Fruit fly (Drosophila melanogaster) whole organism, embryonic: ENCODE measurements around the gene TTLL1A.

Experiments used
- Abd-B ChIP-seq: fragments of 200-800 bp; sonication (Bioruptor generic); optimal IDR thresholded peaks from 2 replicates; lab custom pipeline; 2018; ENCODE audit warnings: missing biosample characterization, mild to moderate bottlenecking, missing genetic modification characterization, moderate library complexity
- Awh ChIP-seq: fragments of 200-800 bp; sonication (Bioruptor generic); IDR thresholded peaks from 2 replicates; pipeline ENCODE4, ENCODE4 v1.3.6; 2022; ENCODE audit warnings: missing biosample characterization, missing genetic modification characterization
- CG10274 ChIP-seq: fragments of 200-800 bp; sonication (Bioruptor generic); optimal IDR thresholded peaks from 3 replicates; lab custom pipeline; 2017; ENCODE audit warnings: missing biosample characterization, mild to moderate bottlenecking, missing genetic modification characterization
- CG11093 ChIP-seq: fragments of 200-800 bp; sonication (Bioruptor generic); IDR thresholded peaks from 3 replicates; pipeline ENCODE4 v1.3.6; 2022; ENCODE audit warnings: missing biosample characterization, missing genetic modification characterization
- CG11695 ChIP-seq: fragments of 200-800 bp; sonication (Bioruptor generic); IDR thresholded peaks from 3 replicates; pipeline ENCODE4 v1.3.6; 2022; ENCODE audit warnings: missing biosample characterization, missing genetic modification characterization
- CG1233 ChIP-seq: fragments of 200-800 bp; sonication (Bioruptor generic); optimal IDR thresholded peaks from 4 replicates; lab custom pipeline; 2018; ENCODE audit warnings: missing biosample characterization, mild to moderate bottlenecking, missing genetic modification characterization
- CG13287 ChIP-seq: fragments of 200-800 bp; sonication (Bioruptor generic); IDR thresholded peaks from 2 replicates; pipeline ENCODE4 v1.3.6; 2022; ENCODE audit warnings: missing biosample characterization, missing genetic modification characterization; ENCODE audit not compliant: partially characterized antibody
- CG13894 ChIP-seq: fragments of 200-800 bp; sonication (Bioruptor generic); optimal IDR thresholded peaks from 3 replicates; lab custom pipeline; 2018; ENCODE audit warnings: missing biosample characterization, mild to moderate bottlenecking, missing genetic modification characterization, moderate library complexity
- CG16779 ChIP-seq: fragments of 200-800 bp; sonication (Bioruptor generic); IDR thresholded peaks from 2 replicates; pipeline ENCODE4 v1.3.6; 2022; ENCODE audit warnings: missing biosample characterization, missing genetic modification characterization
- CG17612 ChIP-seq: fragments of 200-800 bp; sonication (Bioruptor generic); IDR thresholded peaks from 2 replicates; pipeline ENCODE4 v1.3.6; 2022; ENCODE audit warnings: missing biosample characterization, missing genetic modification characterization
- CG18262 ChIP-seq: fragments of 200-800 bp; optimal IDR thresholded peaks from 3 replicates; lab custom pipeline; 2019; ENCODE audit warnings: missing biosample characterization, mild to moderate bottlenecking, missing genetic modification characterization, moderate library complexity
- CG2116 ChIP-seq: fragments of 200-800 bp; sonication (Bioruptor generic); optimal IDR thresholded peaks from 3 replicates; lab custom pipeline; 2018; ENCODE audit warnings: missing biosample characterization, mild to moderate bottlenecking, missing genetic modification characterization
- CG2202 ChIP-seq: fragments of 200-800 bp; sonication (Bioruptor generic); optimal IDR thresholded peaks from 2 replicates; lab custom pipeline; 2018; ENCODE audit warnings: missing biosample characterization, mild to moderate bottlenecking, missing genetic modification characterization
- CG30431 ChIP-seq: fragments of 200-800 bp; sonication (Bioruptor generic); optimal IDR thresholded peaks from 2 replicates; lab custom pipeline; 2017; ENCODE audit warnings: missing biosample characterization, missing genetic modification characterization
- CG4328 ChIP-seq: fragments of 200-800 bp; sonication (Bioruptor generic); optimal IDR thresholded peaks from 3 replicates; lab custom pipeline; 2017; ENCODE audit warnings: missing biosample characterization, missing genetic modification reagents, missing genetic modification characterization
- CG4707 ChIP-seq: fragments of 200-800 bp; sonication (Bioruptor generic); optimal IDR thresholded peaks from 2 replicates; lab custom pipeline; 2018; ENCODE audit warnings: missing biosample characterization, mild to moderate bottlenecking, missing genetic modification characterization, moderate library complexity
- CG7745 ChIP-seq: fragments of 200-800 bp; sonication (Bioruptor generic); optimal IDR thresholded peaks from 2 replicates; lab custom pipeline; 2018; ENCODE audit warnings: missing biosample characterization, mild to moderate bottlenecking, missing genetic modification characterization, moderate library complexity
- CG7963 ChIP-seq: fragments of 200-800 bp; sonication (Bioruptor generic); IDR thresholded peaks from 3 replicates; pipeline ENCODE4 v1.3.6; 2022; ENCODE audit warnings: missing biosample characterization, missing genetic modification characterization; ENCODE audit not compliant: partially characterized antibody
- CG7987 ChIP-seq: fragments of 200-800 bp; sonication (Bioruptor generic); optimal IDR thresholded peaks from 2 replicates; lab custom pipeline; 2018; ENCODE audit warnings: missing biosample characterization, mild to moderate bottlenecking, missing genetic modification characterization, moderate library complexity
- CG8290 ChIP-seq, 3 experiments: fragments of 200-800 bp; sonication (Bioruptor generic); optimal IDR thresholded peaks; 2 replicates each; lab custom pipeline; 2016 to 2019; ENCODE audit warnings: missing biosample characterization in 3 of 3, missing genetic modification characterization in 3 of 3, mild to moderate bottlenecking in 2 of 3, moderate library complexity in 1 of 3
- D ChIP-seq, 2 experiments: fragments of 200-800 bp in 1 of 2; fragments of >200 bp in 1 of 2; sonication (Bioruptor generic) in 1 of 2; optimal IDR thresholded peaks; 2 replicates in 1 of 2; 3 replicates in 1 of 2; lab custom pipeline; 2017; ENCODE audit warnings: mild to moderate bottlenecking in 1 of 2, missing biosample characterization in 1 of 2, missing genetic modification characterization in 1 of 2, missing genetic modification reagents in 1 of 2
- D19A ChIP-seq: fragments of 200-800 bp; optimal IDR thresholded peaks from 3 replicates; lab custom pipeline; 2019; ENCODE audit warnings: missing biosample characterization, mild to moderate bottlenecking, missing genetic modification characterization, moderate library complexity
- D19B ChIP-seq: fragments of 200-800 bp; sonication (Bioruptor generic); optimal IDR thresholded peaks from 2 replicates; lab custom pipeline; 2017; ENCODE audit warnings: missing biosample characterization, mild to moderate bottlenecking, missing genetic modification characterization
- Dbx ChIP-seq: fragments of 200-800 bp; sonication (Bioruptor generic); IDR thresholded peaks from 3 replicates; pipeline ENCODE4 v1.3.6; 2022; ENCODE audit warnings: missing biosample characterization, missing genetic modification characterization
- Deaf1 ChIP-seq: fragments of 200-800 bp; optimal IDR thresholded peaks from 3 replicates; lab custom pipeline; 2019; ENCODE audit warnings: missing biosample characterization, mild to moderate bottlenecking, missing genetic modification characterization, moderate library complexity
- E2f1 ChIP-seq: fragments of 200-800 bp; sonication (Bioruptor generic); IDR thresholded peaks from 2 replicates; pipeline ENCODE4 v1.3.6; 2022; ENCODE audit warnings: missing biosample characterization, missing genetic modification characterization
- Hr39 ChIP-seq: fragments of >200 bp; optimal IDR thresholded peaks from 2 replicates; lab custom pipeline; 2017
- Myb ChIP-seq: fragments of 200-800 bp; sonication (Bioruptor generic); optimal IDR thresholded peaks from 2 replicates; lab custom pipeline; 2016; ENCODE audit warnings: missing biosample characterization, missing genetic modification characterization
- NC2α ChIP-seq: fragments of 200-800 bp; sonication (Bioruptor generic); optimal IDR thresholded peaks from 2 replicates; lab custom pipeline; 2016; ENCODE audit warnings: missing biosample characterization, missing genetic modification characterization
- Ravus ChIP-seq: fragments of 200-800 bp; sonication (Bioruptor generic); IDR thresholded peaks from 2 replicates; pipeline ENCODE4 v1.3.6; 2022; ENCODE audit warnings: missing biosample characterization, missing genetic modification characterization
- Six4 ChIP-seq: fragments of 200-800 bp; sonication (Bioruptor generic); optimal IDR thresholded peaks from 2 replicates; lab custom pipeline; 2016; ENCODE audit warnings: missing biosample characterization, missing genetic modification characterization
- Sry-δ ChIP-seq: fragments of 200-800 bp; sonication (Bioruptor generic); optimal IDR thresholded peaks from 2 replicates; lab custom pipeline; 2016; ENCODE audit warnings: missing biosample characterization, missing genetic modification characterization
- Ssrp ChIP-seq: fragments of 200-800 bp; sonication (Bioruptor generic); optimal IDR thresholded peaks from 2 replicates; lab custom pipeline; 2018; ENCODE audit warnings: missing biosample characterization, mild to moderate bottlenecking, missing genetic modification characterization, moderate library complexity
- Trl ChIP-seq, 3 experiments: fragments of >200 bp in 2 of 3; fragments of 200-800 bp in 1 of 3; sonication (Bioruptor generic) in 1 of 3; optimal IDR thresholded peaks; 2 replicates in 1 of 3; 3 replicates in 2 of 3; lab custom pipeline; 2016 to 2017; ENCODE audit warnings: missing biosample characterization in 1 of 3, missing genetic modification characterization in 1 of 3
- da ChIP-seq: fragments of 200-800 bp; sonication (Bioruptor generic); optimal IDR thresholded peaks from 2 replicates; lab custom pipeline; 2016; ENCODE audit warnings: missing biosample characterization, missing genetic modification characterization
- eyg ChIP-seq: fragments of 200-800 bp; sonication (Bioruptor generic); optimal IDR thresholded peaks from 3 replicates; lab custom pipeline; 2016; ENCODE audit warnings: missing biosample characterization, missing genetic modification characterization
- fd64A ChIP-seq: fragments of 200-800 bp; sonication (Bioruptor generic); optimal IDR thresholded peaks from 3 replicates; lab custom pipeline; 2018; ENCODE audit warnings: missing biosample characterization, mild to moderate bottlenecking, missing genetic modification characterization
- gfzf ChIP-seq: fragments of 200-800 bp; sonication (Bioruptor generic); optimal IDR thresholded peaks from 2 replicates; lab custom pipeline; 2016; ENCODE audit warnings: missing biosample characterization, mild to moderate bottlenecking, missing genetic modification characterization, moderate library complexity
- oc ChIP-seq: fragments of 200-800 bp; sonication (Bioruptor generic); optimal IDR thresholded peaks from 2 replicates; lab custom pipeline; 2018; ENCODE audit warnings: missing biosample characterization, mild to moderate bottlenecking, missing genetic modification characterization, moderate library complexity
- pho ChIP-seq: fragments of 200-800 bp; sonication (Bioruptor generic); optimal IDR thresholded peaks from 2 replicates; lab custom pipeline; 2016; ENCODE audit warnings: missing biosample characterization, missing genetic modification characterization
- pum ChIP-seq: fragments of 200-800 bp; sonication (Bioruptor generic); optimal IDR thresholded peaks from 2 replicates; lab custom pipeline; 2016; ENCODE audit warnings: missing biosample characterization, missing genetic modification characterization
- sc ChIP-seq, 3 experiments: fragments of >200 bp in 2 of 3; fragments of 200-800 bp in 1 of 3; sonication (Bioruptor generic) in 1 of 3; optimal IDR thresholded peaks; 2 replicates in 2 of 3; 3 replicates in 1 of 3; lab custom pipeline; 2017; ENCODE audit warnings: mild to moderate bottlenecking in 1 of 3, missing biosample characterization in 1 of 3, missing genetic modification characterization in 1 of 3, missing genetic modification reagents in 1 of 3
- sima ChIP-seq: fragments of 200-800 bp; sonication (Bioruptor generic); optimal IDR thresholded peaks from 2 replicates; lab custom pipeline; 2016; ENCODE audit warnings: missing biosample characterization, missing genetic modification characterization
- tna ChIP-seq: fragments of 200-800 bp; sonication (Bioruptor generic); IDR thresholded peaks from 2 replicates; pipeline ENCODE4 v1.3.6; 2022; ENCODE audit warnings: missing biosample characterization, missing genetic modification characterization; ENCODE audit not compliant: partially characterized antibody
- unpg ChIP-seq: fragments of 200-800 bp; sonication (Bioruptor generic); optimal IDR thresholded peaks from 3 replicates; lab custom pipeline; 2018; ENCODE audit warnings: missing biosample characterization, mild to moderate bottlenecking, missing genetic modification characterization, moderate library complexity
- vfl ChIP-seq: fragments of 200-800 bp; sonication (Bioruptor generic); optimal IDR thresholded peaks from 2 replicates; lab custom pipeline; 2016; ENCODE audit warnings: missing biosample characterization, missing genetic modification characterization
- vnd ChIP-seq: fragments of 200-800 bp; sonication (Bioruptor generic); IDR thresholded peaks from 3 replicates; pipeline ENCODE4 v1.3.6; 2022; ENCODE audit warnings: missing biosample characterization, missing genetic modification characterization; ENCODE audit not compliant: partially characterized antibody
- wek ChIP-seq: fragments of 200-800 bp; sonication (Bioruptor generic); optimal IDR thresholded peaks from 3 replicates; lab custom pipeline; 2018; ENCODE audit warnings: missing biosample characterization, mild to moderate bottlenecking, missing genetic modification characterization, moderate library complexity
- wor ChIP-seq: fragments of 200-800 bp; sonication (Bioruptor generic); IDR thresholded peaks from 2 replicates; pipeline ENCODE4 v1.3.6; 2022; ENCODE audit warnings: missing biosample characterization, missing genetic modification characterization

Gene TTLL1A

DNA sequence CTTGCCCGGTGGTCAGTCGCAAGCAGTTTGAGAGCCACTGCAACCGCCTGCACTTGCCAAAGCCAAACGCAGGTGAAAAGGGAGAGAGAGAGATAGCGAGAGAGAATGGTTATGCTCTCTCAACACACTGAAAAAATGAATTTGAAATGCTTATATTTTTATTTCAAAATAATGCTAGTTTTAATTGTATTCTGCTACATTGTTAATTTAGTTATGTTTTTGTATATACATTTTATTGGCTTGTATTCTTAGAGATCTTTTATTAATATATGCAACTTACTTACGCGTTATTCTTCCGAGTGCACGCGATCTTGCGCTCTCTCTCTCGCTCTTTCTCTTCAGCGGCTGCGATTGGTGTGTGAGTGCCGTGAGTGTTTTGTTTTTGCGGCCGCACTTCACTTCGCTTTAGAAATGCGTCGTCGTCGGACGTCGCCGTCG lies 23.9 kb downstream of the TTLL1A start (continued):
- TF ChIP-seq CG4707 (GFP tag; lab: Kevin White, UChicago) (no peak), D19A (tag; lab: Kevin White, UChicago) (peak; percentile 96), Trl (optimal IDR thresholded peaks at IDR 0.05; lab: Kevin White, UChicago) (peak; percentile 87 to 93), Trl (GFP tag; optimal IDR thresholded peaks at IDR 0.05; lab: Kevin White, UChicago) (peak; percentile 93), CG10274 (GFP tag; lab: Kevin White, UChicago) (peak; percentile 80), fd64A (GFP tag; lab: Kevin White, UChicago) (peak; percentile 94), Ssrp (tag; lab: Kevin White, UChicago) (no peak), Abd-B (GFP tag; lab: Kevin White, UChicago) (no peak), wor (GFP tag; lab: Robert Waterston, UW) (peak; percentile 84), Hr39 (lab: Kevin White, UChicago) (no peak), Dbx (peak; percentile 98), eyg (GFP tag; lab: Kevin White, UChicago) (peak; percentile 95), sc (optimal IDR thresholded peaks at IDR 0.05; lab: Kevin White, UChicago) (no peak), sc (GFP tag; optimal IDR thresholded peaks at IDR 0.05; lab: Kevin White, UChicago) (no peak), CG11093 (GFP tag; lab: Robert Waterston, UW) (peak; percentile 98), wek (GFP tag; lab: Kevin White, UChicago) (no peak), CG13894 (tag; lab: Kevin White, UChicago) (peak; percentile 85), CG30431 (peak; percentile 26), pho (no peak), sima (GFP tag; lab: Kevin White, UChicago) (peak; percentile 87), CG4328 (GFP tag; lab: Kevin White, UChicago) (peak; percentile 93), CG13287 (GFP tag; lab: Robert Waterston, UW) (no peak), CG7987 (GFP tag; lab: Kevin White, UChicago) (peak; percentile 90), CG16779 (GFP tag; lab: Robert Waterston, UW) (peak; percentile 91), CG18262 (peak; percentile 99), D (optimal IDR thresholded peaks at IDR 0.05; lab: Kevin White, UChicago) (no peak), D (GFP tag; optimal IDR thresholded peaks at IDR 0.05; lab: Kevin White, UChicago) (peak; percentile 97), Ravus (GFP tag; lab: Robert Waterston, UW) (peak; percentile 96), oc (tag; lab: Kevin White, UChicago) (no peak), Six4 (GFP tag; lab: Kevin White, UChicago) (peak; percentile 97), CG7963 (no peak), Awh (peak; percentile 99), CG17612 (peak; percentile 97), gfzf (GFP tag; lab: Kevin White, UChicago) (peak; percentile 2), CG8290 (GFP tag; optimal IDR thresholded peaks at IDR 0.05; lab: Kevin White, UChicago) (peak; percentile 96), CG8290 (tag; optimal IDR thresholded peaks at IDR 0.05; lab: Kevin White, UChicago) (no peak), tna (GFP tag; lab: Robert Waterston, UW) (no peak), E2f1 (GFP tag; lab: Robert Waterston, UW) (peak; percentile 99), vnd (GFP tag; lab: Robert Waterston, UW) (no peak), CG11695 (peak; percentile 99), Deaf1 (tag; lab: Kevin White, UChicago) (peak; percentile 86), pum (GFP tag; lab: Kevin White, UChicago) (peak; percentile 92), CG2116 (GFP tag; lab: Kevin White, UChicago) (no peak), vfl (GFP tag; lab: Kevin White, UChicago) (no peak), Sry-δ (GFP tag; lab: Kevin White, UChicago) (peak; percentile 51), NC2α (no peak), unpg (GFP tag; lab: Kevin White, UChicago) (no peak), CG2202 (peak; percentile 71), Myb (peak; percentile 22), CG7745 (tag; lab: Kevin White, UChicago) (no peak), D19B (GFP tag; lab: Kevin White, UChicago) (peak; percentile 83), CG1233 (GFP tag; lab: Kevin White, UChicago) (peak; percentile 96), da (GFP tag; lab: Kevin White, UChicago) (peak; percentile 15)
